ENCODE assay signal across 4 worm cellular contexts in the genomic region with DNA sequence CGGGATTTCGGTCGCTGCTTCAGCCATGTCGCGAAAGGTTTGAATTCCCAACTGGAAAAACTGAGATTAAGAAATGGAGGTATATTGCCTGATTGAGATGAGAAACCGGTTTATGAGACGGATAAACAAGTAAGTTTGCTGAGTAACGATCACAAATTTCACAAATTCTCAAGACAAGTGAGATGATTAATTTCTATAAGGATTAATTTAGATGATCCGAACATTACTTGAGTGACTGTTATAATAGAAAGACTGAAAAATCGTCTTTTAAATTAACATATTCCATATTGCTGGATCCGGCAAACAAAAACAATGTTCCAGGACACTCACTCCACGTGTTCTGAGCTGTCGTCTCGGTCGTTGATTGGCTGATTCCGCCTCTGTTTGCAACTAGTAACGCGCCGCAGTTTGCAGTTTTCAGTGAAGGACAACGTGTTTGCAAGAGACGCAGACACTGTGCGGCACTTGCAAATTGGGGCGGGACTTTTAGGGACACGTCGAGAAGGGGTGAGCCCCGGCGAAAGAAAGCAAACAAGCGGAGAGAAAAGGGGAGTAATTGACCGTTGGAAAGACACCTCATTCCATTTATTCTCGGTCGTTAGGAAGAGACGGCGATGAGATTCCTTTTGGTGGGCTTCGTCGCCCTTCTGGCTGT.
TF ChIP-seq lines count a peak whose summit lies in the region.

A gene (minus strand): TSS at position 51 of the 655 bp plus-strand sequence.
A gene (plus strand): TSS at position 462 of the 655 bp plus-strand sequence.

TF ChIP-seq in whole organism, L2 larva, 48 proteins besides CTCF, POLR2A, EP300 and RAD21 (continues in another document):
- TF ChIP-seq alr-1 (tag; optimal IDR thresholded peaks at IDR 0.05; lab: Kevin White, UChicago): no peak
- peak; percentile 91 for TF ChIP-seq F13H6.1 (tag; optimal IDR thresholded peaks at IDR 0.05; lab: Kevin White, UChicago)
- peak; percentile 89 for TF ChIP-seq sma-3 (GFP tag; optimal IDR thresholded peaks at IDR 0.05; lab: Kevin White, UChicago)
- TF ChIP-seq nhr-21 (tag; optimal IDR thresholded peaks at IDR 0.05; lab: Kevin White, UChicago): peak; percentile 83
- peak; percentile 89 for TF ChIP-seq C34F6.9 (tag; optimal IDR thresholded peaks at IDR 0.05; lab: Kevin White, UChicago)
- TF ChIP-seq aly-2 (tag; optimal IDR thresholded peaks at IDR 0.05; lab: Kevin White, UChicago): no peak
- TF ChIP-seq mbf-1 (tag; optimal IDR thresholded peaks at IDR 0.05; lab: Kevin White, UChicago): no peak
- TF ChIP-seq Y55F3AM.14 (GFP tag; optimal IDR thresholded peaks at IDR 0.05; lab: Kevin White, UChicago): peak; percentile 34
- TF ChIP-seq gmeb-1 (tag; optimal IDR thresholded peaks at IDR 0.05; lab: Kevin White, UChicago): peak; percentile 85
- peak; percentile 78 for TF ChIP-seq nhr-25 (tag; optimal IDR thresholded peaks at IDR 0.05; lab: Kevin White, UChicago)
- no peak for TF ChIP-seq ztf-1 (GFP tag; conservative IDR thresholded peaks at IDR 0.05; lab: Robert Waterston, UW)
- peak; percentile 69 for TF ChIP-seq ztf-4 (tag; optimal IDR thresholded peaks at IDR 0.05; lab: Kevin White, UChicago)
- peak; percentile 25 for TF ChIP-seq nhr-23 (tag; optimal IDR thresholded peaks at IDR 0.05; lab: Kevin White, UChicago)
- peak; percentile 93 for TF ChIP-seq lin-11 (tag; optimal IDR thresholded peaks at IDR 0.05; lab: Kevin White, UChicago)
- TF ChIP-seq snpc-4 (tag; optimal IDR thresholded peaks at IDR 0.05; lab: Kevin White, UChicago): peak; percentile 34
- no peak for TF ChIP-seq ztf-11 (tag; optimal IDR thresholded peaks at IDR 0.05; lab: Kevin White, UChicago)
- peak; percentile 98 for TF ChIP-seq crh-2 (tag; optimal IDR thresholded peaks at IDR 0.05; lab: Kevin White, UChicago)
- no peak for TF ChIP-seq nhr-12 (tag; optimal IDR thresholded peaks at IDR 0.05; lab: Kevin White, UChicago)
- TF ChIP-seq ceh-82 (tag; optimal IDR thresholded peaks at IDR 0.05; lab: Kevin White, UChicago): no peak
- TF ChIP-seq mab-5 (tag; optimal IDR thresholded peaks at IDR 0.05; lab: Kevin White, UChicago): peak; percentile 89

TF ChIP-seq in whole organism, L4 larva, 104 proteins besides CTCF, POLR2A, EP300 and RAD21 (continues in another document):
- TF ChIP-seq zip-11 (GFP tag; IDR thresholded peaks at IDR 0.05; lab: Robert Waterston, UW) (no peak), lin-13 (GFP tag; optimal IDR thresholded peaks at IDR 0.05; lab: Kevin White, UChicago) (peak; percentile 83), nhr-6 (tag; optimal IDR thresholded peaks at IDR 0.05; lab: Kevin White, UChicago) (peak; percentile 83), lin-38 (GFP tag; IDR thresholded peaks at IDR 0.05; lab: Robert Waterston, UW) (peak; percentile 80), nhr-11 (tag; optimal IDR thresholded peaks at IDR 0.05; lab: Kevin White, UChicago) (peak; percentile 83), daf-8 (GFP tag; IDR thresholded peaks at IDR 0.05; lab: Robert Waterston, UW) (no peak), php-3 (GFP tag; IDR thresholded peaks at IDR 0.05; lab: Robert Waterston, UW) (peak; percentile 69; the same call in 1 of the 2 replicates), pha-4 (GFP tag; IDR thresholded peaks at IDR 0.05; lab: Robert Waterston, UW) (peak; percentile 89), pha-4 (tag; optimal IDR thresholded peaks at IDR 0.05; lab: Kevin White, UChicago) (peak; percentile 33), D1046.2 (GFP tag; IDR thresholded peaks at IDR 0.05; lab: Robert Waterston, UW) (no peak), ZK546.5 (tag; optimal IDR thresholded peaks at IDR 0.05; lab: Kevin White, UChicago) (peak in 1 of 2 experiments; percentile 44), Y75B8A.6 (GFP tag; IDR thresholded peaks at IDR 0.05; lab: Robert Waterston, UW) (no peak), snpc-1.2 (GFP tag; IDR thresholded peaks at IDR 0.05; lab: Robert Waterston, UW) (no peak), nhr-41 (GFP tag; IDR thresholded peaks at IDR 0.05; lab: Robert Waterston, UW) (no peak), jun-1 (tag; optimal IDR thresholded peaks at IDR 0.05; lab: Kevin White, UChicago) (peak; percentile 71), ama-1 (optimal IDR thresholded peaks at IDR 0.05; lab: Kevin White, UChicago) (peak; percentile 21), F10B5.3 (tag; optimal IDR thresholded peaks at IDR 0.05; lab: Kevin White, UChicago) (peak; percentile 69), ztf-7 (tag; optimal IDR thresholded peaks at IDR 0.05; lab: Kevin White, UChicago) (no peak), unc-62 (GFP tag; optimal IDR thresholded peaks at IDR 0.05 in 1 of 2; lab: Kevin White, UChicago) (peak in 1 of 2 experiments; percentile 96), unc-62 (tag; optimal IDR thresholded peaks at IDR 0.05; lab: Kevin White, UChicago) (no peak), snpc-4 (tag; optimal IDR thresholded peaks at IDR 0.05; lab: Kevin White, UChicago) (no peak), ztf-11 (tag; optimal IDR thresholded peaks at IDR 0.05; lab: Kevin White, UChicago) (no peak)

TF ChIP-seq in whole organism, late embryonic, 69 proteins besides CTCF, POLR2A, EP300 and RAD21 (continues in another document):
- no peak for TF ChIP-seq hlh-6 (tag; optimal IDR thresholded peaks at IDR 0.05; lab: Kevin White, UChicago)
- peak; percentile 50 for TF ChIP-seq ceh-2 (tag; optimal IDR thresholded peaks at IDR 0.05; lab: Kevin White, UChicago)
- TF ChIP-seq Y22D7AL.16 (tag; optimal IDR thresholded peaks at IDR 0.05; lab: Kevin White, UChicago): no peak
- no peak for TF ChIP-seq T23F11.4 (GFP tag; optimal IDR thresholded peaks at IDR 0.05; lab: Kevin White, UChicago)
- no peak for TF ChIP-seq hlh-15 (tag; optimal IDR thresholded peaks at IDR 0.05; lab: Kevin White, UChicago)
- peak; percentile 60 for TF ChIP-seq K09A11.1 (tag; optimal IDR thresholded peaks at IDR 0.05; lab: Kevin White, UChicago; ENCODE audit: insufficient read depth)
- peak; percentile 61 for TF ChIP-seq ceh-18 (tag; optimal IDR thresholded peaks at IDR 0.05; lab: Kevin White, UChicago)
- no peak for TF ChIP-seq fax-1 (tag; optimal IDR thresholded peaks at IDR 0.05; lab: Kevin White, UChicago)
- no peak for TF ChIP-seq gmeb-2 (tag; optimal IDR thresholded peaks at IDR 0.05; lab: Kevin White, UChicago)
- peak; percentile 25 for TF ChIP-seq sox-4 (tag; optimal IDR thresholded peaks at IDR 0.05; lab: Kevin White, UChicago)
- TF ChIP-seq lin-11 (tag; optimal IDR thresholded peaks at IDR 0.05; lab: Kevin White, UChicago): no peak
- TF ChIP-seq ceh-9 (tag; optimal IDR thresholded peaks at IDR 0.05; lab: Kevin White, UChicago): no peak
- TF ChIP-seq nhr-11 (tag; optimal IDR thresholded peaks at IDR 0.05; lab: Kevin White, UChicago): no peak
- TF ChIP-seq fkh-10 (GFP tag; optimal IDR thresholded peaks at IDR 0.05; lab: Kevin White, UChicago): no peak
- TF ChIP-seq pax-1 (tag; optimal IDR thresholded peaks at IDR 0.05; lab: Kevin White, UChicago): peak; percentile 51
- no peak for TF ChIP-seq npax-4 (tag; optimal IDR thresholded peaks at IDR 0.05; lab: Kevin White, UChicago)
- TF ChIP-seq pag-3 (tag; optimal IDR thresholded peaks at IDR 0.05; lab: Kevin White, UChicago; ENCODE audit: borderline replicate concordance): no peak
- no peak for TF ChIP-seq ama-1 (optimal IDR thresholded peaks at IDR 0.05; lab: Kevin White, UChicago)
- TF ChIP-seq ahr-1 (tag; optimal IDR thresholded peaks at IDR 0.05; lab: Kevin White, UChicago): no peak
- TF ChIP-seq ztf-16 (tag; optimal IDR thresholded peaks at IDR 0.05; lab: Kevin White, UChicago): peak; percentile 50
- TF ChIP-seq ceh-19 (GFP tag; optimal IDR thresholded peaks at IDR 0.05; lab: Kevin White, UChicago): peak; percentile 53
- TF ChIP-seq ceh-22 (tag; optimal IDR thresholded peaks at IDR 0.05; lab: Kevin White, UChicago): peak; percentile 6
- no peak for TF ChIP-seq K02D7.2 (tag; optimal IDR thresholded peaks at IDR 0.05; lab: Kevin White, UChicago)
- TF ChIP-seq hlh-13 (GFP tag; optimal IDR thresholded peaks at IDR 0.05; lab: Kevin White, UChicago): no peak

TF ChIP-seq in whole organism, mixed stage, embryonic, 35 proteins besides CTCF, POLR2A, EP300 and RAD21 (continues in another document):
- TF ChIP-seq elt-3 (tag; optimal IDR thresholded peaks at IDR 0.05; lab: Kevin White, UChicago) (no peak), nhr-237 (tag; optimal IDR thresholded peaks at IDR 0.05; lab: Kevin White, UChicago) (peak; percentile 50), sptf-1 (tag; optimal IDR thresholded peaks at IDR 0.05; lab: Kevin White, UChicago) (peak; percentile 79), zip-8 (tag; optimal IDR thresholded peaks at IDR 0.05; lab: Kevin White, UChicago) (no peak), drap-1 (GFP tag; optimal IDR thresholded peaks at IDR 0.05; lab: Kevin White, UChicago) (peak; percentile 60), flh-1 (GFP tag; optimal IDR thresholded peaks at IDR 0.05; lab: Kevin White, UChicago) (no peak), unc-39 (tag; optimal IDR thresholded peaks at IDR 0.05; lab: Kevin White, UChicago) (no peak), mab-5 (tag; optimal IDR thresholded peaks at IDR 0.05; lab: Kevin White, UChicago) (no peak), pha-4 (tag; optimal IDR thresholded peaks at IDR 0.05; lab: Kevin White, UChicago) (peak; percentile 73), mep-1 (tag; optimal IDR thresholded peaks at IDR 0.05; lab: Kevin White, UChicago) (peak; percentile 93), M03D4.4 (tag; optimal IDR thresholded peaks at IDR 0.05; lab: Kevin White, UChicago) (peak; percentile 62), unc-120 (tag; optimal IDR thresholded peaks at IDR 0.05; lab: Kevin White, UChicago; ENCODE audit: poor library complexity, severe bottlenecking) (peak; percentile 98), nhr-2 (tag; optimal IDR thresholded peaks at IDR 0.05; lab: Kevin White, UChicago) (peak; percentile 57), sem-2 (GFP tag; optimal IDR thresholded peaks at IDR 0.05; lab: Kevin White, UChicago) (no peak), nhr-12 (tag; optimal IDR thresholded peaks at IDR 0.05; lab: Kevin White, UChicago) (no peak), blmp-1 (tag; optimal IDR thresholded peaks at IDR 0.05; lab: Kevin White, UChicago) (no peak), ceh-39 (tag; optimal IDR thresholded peaks at IDR 0.05; lab: Kevin White, UChicago) (peak; percentile 85), bed-3 (GFP tag; optimal IDR thresholded peaks at IDR 0.05; lab: Kevin White, UChicago) (no peak), lin-13 (tag; optimal IDR thresholded peaks at IDR 0.05; lab: Kevin White, UChicago) (peak; percentile 88), lin-32 (GFP tag; optimal IDR thresholded peaks at IDR 0.05; lab: Kevin White, UChicago) (no peak), ceh-83 (GFP tag; optimal IDR thresholded peaks at IDR 0.05; lab: Kevin White, UChicago) (no peak), mls-2 (tag; optimal IDR thresholded peaks at IDR 0.05; lab: Kevin White, UChicago) (peak; percentile 74), cnd-1 (tag; optimal IDR thresholded peaks at IDR 0.05; lab: Kevin White, UChicago) (peak; percentile 58), ham-2 (GFP tag; optimal IDR thresholded peaks at IDR 0.05; lab: Kevin White, UChicago) (peak; percentile 79), elt-1 (tag; optimal IDR thresholded peaks at IDR 0.05; lab: Kevin White, UChicago; ENCODE audit: borderline replicate concordance, insufficient read depth) (no peak), unc-62 (GFP tag; optimal IDR thresholded peaks at IDR 0.05; lab: Kevin White, UChicago) (peak; percentile 31), tbx-8 (GFP tag; optimal IDR thresholded peaks at IDR 0.05; lab: Kevin White, UChicago) (no peak)
